Worm (Caenorhabditis elegans): ENCODE results near the gene K07H8.12.

Gene K07H8.12

ce11 chrIV:8312105-8312504 lies 35.6 kb upstream of the K07H8.12 start:
- TF ChIP-seq pqm-1 (tag; optimal IDR thresholded peaks at IDR 0.05): no peak
- no peak for TF ChIP-seq hlh-30 (tag; optimal IDR thresholded peaks at IDR 0.05; ENCODE audit: insufficient read depth)
- no peak for TF ChIP-seq hlh-11 (tag; optimal IDR thresholded peaks at IDR 0.05)
- TF ChIP-seq nhr-25 (tag; optimal IDR thresholded peaks at IDR 0.05; ENCODE audit: borderline replicate concordance, insufficient read depth): no peak
- TF ChIP-seq tag-97 (GFP tag; IDR thresholded peaks at IDR 0.05): no peak
- TF ChIP-seq aha-1 (tag): peak; percentile 79
- no peak for TF ChIP-seq zip-11 (GFP tag; IDR thresholded peaks at IDR 0.05)
- TF ChIP-seq vab-7 (GFP tag; IDR thresholded peaks at IDR 0.05): no peak

DNA sequence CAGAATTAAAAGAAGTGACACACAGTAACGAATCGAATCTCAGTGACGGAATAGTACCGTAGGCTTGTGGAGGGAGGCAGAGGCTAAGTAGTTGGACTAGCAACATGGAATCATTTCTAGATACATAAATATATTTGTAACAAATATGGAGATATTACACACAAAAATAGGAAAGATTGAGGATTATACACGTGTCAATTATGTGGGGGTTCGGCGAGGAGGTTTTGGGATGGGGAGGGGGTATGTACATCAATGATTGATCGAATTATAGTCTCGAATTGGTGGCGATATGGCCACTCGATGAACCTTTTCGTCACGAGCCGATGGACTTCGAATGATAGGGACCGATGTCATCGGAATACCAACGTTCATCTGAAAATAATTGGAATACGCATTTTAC lies 30.9 kb upstream of the K07H8.12 start:
- no peak for TF ChIP-seq T20F7.1 (GFP tag; optimal IDR thresholded peaks at IDR 0.05)
- TF ChIP-seq unc-130 (GFP tag; optimal IDR thresholded peaks at IDR 0.05): no peak
- TF ChIP-seq zfp-3 (GFP tag; conservative IDR thresholded peaks at IDR 0.05): 0 out of 2 replicates have a peak, but pooled peaks have one; percentile 32

DNA sequence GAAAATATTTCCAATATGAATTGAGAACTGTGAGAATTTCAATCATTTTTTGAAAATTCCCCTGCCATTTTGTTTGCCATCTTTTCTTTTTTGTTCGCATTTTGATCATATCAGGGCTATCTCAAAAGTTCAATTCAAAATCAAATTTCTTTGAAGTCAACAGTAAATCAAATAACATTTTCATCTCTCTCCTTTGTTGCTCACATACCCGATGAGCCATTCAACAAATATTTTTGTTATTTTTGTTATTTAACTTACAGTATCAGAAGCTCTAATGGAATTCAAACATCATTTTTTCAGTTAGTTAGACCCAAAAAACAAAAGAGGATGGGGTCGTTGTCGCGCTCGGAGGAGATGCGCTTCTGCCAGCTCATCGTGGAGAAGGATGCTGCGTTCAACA lies 27.2 kb upstream of the K07H8.12 start, which contains the start of gene vha-5:
Gene vha-5, plus strand, starts transcription at position 301 of the 400 bp plus-strand sequence.
- no peak for TF ChIP-seq F37D6.2 (tag; optimal IDR thresholded peaks at IDR 0.05)
- no peak for TF ChIP-seq ceh-82 (tag; optimal IDR thresholded peaks at IDR 0.05)
- TF ChIP-seq nhr-111 (GFP tag; optimal IDR thresholded peaks at IDR 0.05): no peak
- no peak for TF ChIP-seq spr-3 (GFP tag; optimal IDR thresholded peaks at IDR 0.05)
- TF ChIP-seq set-16 (GFP tag; IDR thresholded peaks at IDR 0.05): no peak
- TF ChIP-seq lir-3 (tag; optimal IDR thresholded peaks at IDR 0.05): no peak
- TF ChIP-seq Y48G9A.11 (GFP tag; IDR thresholded peaks at IDR 0.05): no peak

- TF ChIP-seq nhr-10 (tag; optimal IDR thresholded peaks at IDR 0.05) (no peak), unc-62 (GFP tag; optimal IDR thresholded peaks at IDR 0.05 in 1 of 2) (peak in 1 of 2 experiments; percentile 20), unc-62 (tag; optimal IDR thresholded peaks at IDR 0.05) (no peak)
Observed at ce11 chrIV:8302648-8303161, 26.2 kb upstream of the K07H8.12 start.

DNA sequence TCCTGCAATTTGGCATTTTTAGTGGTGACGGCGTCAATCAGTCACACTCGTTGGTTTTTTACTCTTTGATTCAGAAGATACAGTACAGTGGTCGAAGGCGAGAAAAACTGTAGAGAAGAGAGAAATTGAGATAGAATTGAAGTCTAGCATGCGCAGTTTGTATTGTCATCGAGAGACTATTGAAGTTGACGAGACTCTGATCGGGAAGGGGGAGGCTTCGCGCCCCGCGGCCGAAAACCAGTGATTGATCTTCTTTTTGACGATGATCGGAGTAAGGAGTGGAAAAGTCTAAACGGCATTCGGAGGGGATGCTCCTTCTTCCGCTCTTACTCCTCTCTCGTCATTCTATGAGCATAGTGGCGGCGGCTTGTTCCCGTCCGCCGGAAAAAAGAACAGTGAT lies 25.4 kb upstream of the K07H8.12 start:
- TF ChIP-seq tra-1 (GFP tag; IDR thresholded peaks at IDR 0.05) (no peak), rbr-2 (tag; optimal IDR thresholded peaks at IDR 0.05) (no peak), attf-4 (tag; optimal IDR thresholded peaks at IDR 0.05) (no peak), nhr-25 (tag; optimal IDR thresholded peaks at IDR 0.05; ENCODE audit: borderline replicate concordance, insufficient read depth) (peak; percentile 78), ceh-20 (GFP tag; IDR thresholded peaks at IDR 0.05) (no peak), mdl-1 (tag; optimal IDR thresholded peaks at IDR 0.05) (peak in 1 of 2 experiments; percentile 62), sdz-12 (GFP tag; optimal IDR thresholded peaks at IDR 0.05) (no peak), F44E2.7 (GFP tag; IDR thresholded peaks at IDR 0.05) (no peak), daf-19 (GFP tag; conservative IDR thresholded peaks at IDR 0.05) (no peak), vab-7 (GFP tag; IDR thresholded peaks at IDR 0.05) (no peak), hif-1 (tag; optimal IDR thresholded peaks at IDR 0.05) (no peak), egl-27 (tag; optimal IDR thresholded peaks at IDR 0.05) (no peak), unc-62 (GFP tag; optimal IDR thresholded peaks at IDR 0.05 in 1 of 2) (peak in 1 of 2 experiments; percentile 88), unc-62 (tag; optimal IDR thresholded peaks at IDR 0.05) (no peak), ctbp-1 (GFP tag; IDR thresholded peaks at IDR 0.05) (no peak), nhr-28 (tag; optimal IDR thresholded peaks at IDR 0.05) (peak; percentile 93), nhr-237 (tag; optimal IDR thresholded peaks at IDR 0.05) (no peak), nhr-11 (tag; optimal IDR thresholded peaks at IDR 0.05) (peak; percentile 12), aly-2 (tag; optimal IDR thresholded peaks at IDR 0.05) (no peak), snpc-1.2 (GFP tag; IDR thresholded peaks at IDR 0.05) (no peak), spr-1 (tag; optimal IDR thresholded peaks at IDR 0.05) (no peak), unc-130 (GFP tag; optimal IDR thresholded peaks at IDR 0.05) (no peak), F26F4.8 (GFP tag; conservative IDR thresholded peaks at IDR 0.05) (no peak), jun-1 (tag; optimal IDR thresholded peaks at IDR 0.05) (no peak), unc-39 (tag; optimal IDR thresholded peaks at IDR 0.05) (no peak), ceh-32 (tag; optimal IDR thresholded peaks at IDR 0.05; ENCODE audit: poor library complexity) (no peak), ceh-28 (tag; optimal IDR thresholded peaks at IDR 0.05) (no peak), mxl-3 (GFP tag; optimal IDR thresholded peaks at IDR 0.05) (peak; percentile 62), ceh-82 (tag; optimal IDR thresholded peaks at IDR 0.05) (no peak)

All from whole organism, L4 larva.